Worm (Caenorhabditis elegans) whole organism, L4 larva: ENCODE measurements around the gene ncam-1.

Experiments used
- D1046.2 ChIP-seq: fragments of 200-800 bp; sonication (Bioruptor generic); IDR thresholded peaks from 2 replicates; pipeline ENCODE4 v1.3.6; 2022; ENCODE audit warnings: missing genetic modification characterization, missing compliant biosample characterization
- F10B5.3 ChIP-seq: sonication (generic microtip); optimal IDR thresholded peaks from 2 replicates; lab custom pipeline; 2016; ENCODE audit warnings: mild to moderate bottlenecking, missing genetic modification characterization, missing compliant biosample characterization
- F44E2.7 ChIP-seq: fragments of 200-800 bp; sonication (Bioruptor generic); IDR thresholded peaks from 2 replicates; pipeline ENCODE4 v2.1.2; 2022; ENCODE audit warnings: missing genetic modification characterization, missing compliant biosample characterization
- R02D3.7 ChIP-seq: fragments of 150-350 bp; sonication (generic microtip); optimal IDR thresholded peaks from 3 replicates; lab custom pipeline; 2014; ENCODE audit warnings: missing biosample characterization, missing genetic modification characterization
- T26A8.4 ChIP-seq: fragments of 200-800 bp; sonication (Bioruptor generic); IDR thresholded peaks from 2 replicates; pipeline ENCODE4 v1.3.6; 2022; ENCODE audit warnings: missing genetic modification characterization, missing compliant biosample characterization
- ZK337.2 ChIP-seq: fragments of 200-800 bp; sonication (Bioruptor generic); IDR thresholded peaks from 2 replicates; pipeline ENCODE4 v1.3.6; 2022; ENCODE audit warnings: missing genetic modification reagents, missing genetic modification characterization, missing compliant biosample characterization
- ama-1 ChIP-seq: fragments of 150-350 bp; optimal IDR thresholded peaks from 2 replicates; lab custom pipeline; 2014; ENCODE audit warnings: inconsistent platforms, mixed read lengths
- attf-4 ChIP-seq: sonication (generic microtip); optimal IDR thresholded peaks from 3 replicates; lab custom pipeline; 2017; ENCODE audit warnings: missing biosample characterization, missing genetic modification characterization
- ceh-20 ChIP-seq: fragments of 200-800 bp; sonication (Bioruptor generic); IDR thresholded peaks from 2 replicates; pipeline ENCODE4 v1.3.6; 2022; ENCODE audit warnings: missing genetic modification reagents, missing genetic modification characterization, missing compliant biosample characterization
- ceh-32 ChIP-seq: sonication (generic microtip); optimal IDR thresholded peaks from 2 replicates; lab custom pipeline; 2016; ENCODE audit warnings: mild to moderate bottlenecking, missing genetic modification characterization, missing compliant biosample characterization; ENCODE audit not compliant: poor library complexity
- ctbp-1 ChIP-seq: fragments of 200-800 bp; sonication (Bioruptor generic); IDR thresholded peaks from 2 replicates; pipeline ENCODE4 v1.3.6; 2022; ENCODE audit warnings: missing genetic modification reagents, missing genetic modification characterization, missing compliant biosample characterization
- daf-19 ChIP-seq: fragments of 200-800 bp; sonication (Bioruptor generic); conservative IDR thresholded peaks from 2 replicates; pipeline ENCODE4 v1.3.6; 2022; ENCODE audit warnings: missing genetic modification characterization, missing compliant biosample characterization
- dmd-6 ChIP-seq: fragments of 200-800 bp; sonication (Bioruptor generic); IDR thresholded peaks from 2 replicates; pipeline ENCODE4 v1.3.6; 2022; ENCODE audit warnings: missing genetic modification reagents, missing genetic modification characterization, missing compliant biosample characterization
- dmd-9 ChIP-seq: fragments of 200-800 bp; sonication (Bioruptor generic); IDR thresholded peaks from 2 replicates; pipeline ENCODE4 v1.3.6; 2022; ENCODE audit warnings: missing genetic modification reagents, missing genetic modification characterization, missing compliant biosample characterization
- duxl-1 ChIP-seq: sonication (generic microtip); optimal IDR thresholded peaks from 2 replicates; lab custom pipeline; 2016; ENCODE audit warnings: mild to moderate bottlenecking, missing genetic modification characterization, moderate library complexity, missing compliant biosample characterization; ENCODE audit not compliant: poor library complexity
- egl-43 ChIP-seq: fragments of 200-800 bp; sonication (Bioruptor generic); IDR thresholded peaks from 2 replicates; pipeline ENCODE4 v1.3.6; 2022; ENCODE audit warnings: missing genetic modification reagents, missing genetic modification characterization, missing compliant biosample characterization
- fos-1 ChIP-seq: fragments of 150-350 bp; optimal IDR thresholded peaks from 2 replicates; lab custom pipeline; 2014; ENCODE audit warnings: missing biosample characterization, missing genetic modification characterization
- hlh-11 ChIP-seq: fragments of 200-800 bp; sonication (Bioruptor generic); optimal IDR thresholded peaks from 2 replicates; lab custom pipeline; 2018; ENCODE audit warnings: mild to moderate bottlenecking, missing genetic modification characterization, missing compliant biosample characterization
- hmg-1.1 ChIP-seq: fragments of 200-800 bp; sonication (Bioruptor generic); IDR thresholded peaks from 2 replicates; pipeline ENCODE4 v1.3.6; 2022; ENCODE audit warnings: missing genetic modification reagents, missing genetic modification characterization, missing compliant biosample characterization
- lin-1 ChIP-seq: fragments of 200-800 bp; sonication (Bioruptor generic); IDR thresholded peaks from 2 replicates; pipeline ENCODE4 v1.3.6; 2022; ENCODE audit warnings: missing genetic modification reagents, missing genetic modification characterization, missing compliant biosample characterization
- lin-13 ChIP-seq: fragments of 150-350 bp; optimal IDR thresholded peaks from 2 replicates; lab custom pipeline; 2014; ENCODE audit warnings: missing biosample characterization, missing genetic modification reagents, missing genetic modification characterization
- lin-29 ChIP-seq: fragments of 200-800 bp; sonication (Bioruptor generic); IDR thresholded peaks from 2 replicates; pipeline ENCODE4 v1.3.6; 2022; ENCODE audit warnings: missing genetic modification reagents, missing genetic modification characterization, missing compliant biosample characterization
- lir-3 ChIP-seq: sonication (generic microtip); optimal IDR thresholded peaks from 2 replicates; lab custom pipeline; 2016; ENCODE audit warnings: mild to moderate bottlenecking, missing genetic modification characterization, missing compliant biosample characterization
- madf-9 ChIP-seq: fragments of 200-800 bp; sonication (Bioruptor generic); conservative IDR thresholded peaks from 2 replicates; pipeline ENCODE4 v1.3.6; 2022; ENCODE audit warnings: missing genetic modification reagents, missing genetic modification characterization, missing compliant biosample characterization
- mdl-1 ChIP-seq, 2 experiments: fragments of 150-350 bp in 1 of 2; sonication (generic microtip) in 1 of 2; optimal IDR thresholded peaks; 2 replicates each; lab custom pipeline; 2014 to 2017; ENCODE audit warnings: missing biosample characterization in 2 of 2, missing genetic modification characterization in 2 of 2
- mdt-29 ChIP-seq: fragments of 200-800 bp; sonication (Bioruptor generic); IDR thresholded peaks from 2 replicates; pipeline ENCODE4 v1.3.6; 2022; ENCODE audit warnings: missing genetic modification reagents, missing genetic modification characterization, missing compliant biosample characterization
- mep-1 ChIP-seq: fragments of 150-350 bp; sonication (generic microtip); optimal IDR thresholded peaks from 3 replicates; lab custom pipeline; 2014; ENCODE audit warnings: missing biosample characterization, missing genetic modification characterization
- mes-2 ChIP-seq: sonication (generic microtip); optimal IDR thresholded peaks from 2 replicates; lab custom pipeline; 2016; ENCODE audit warnings: missing genotype, mild to moderate bottlenecking, missing genetic modification characterization, missing compliant biosample characterization; ENCODE audit not compliant: poor library complexity, severe bottlenecking
- mxl-2 ChIP-seq: fragments of 200-800 bp; sonication (Bioruptor generic); conservative IDR thresholded peaks from 2 replicates; pipeline ENCODE4 v1.3.6; 2022; ENCODE audit warnings: missing genetic modification reagents, missing genetic modification characterization, missing compliant biosample characterization
- nhr-102 ChIP-seq: sonication (generic microtip); optimal IDR thresholded peaks from 2 replicates; lab custom pipeline; 2016; ENCODE audit warnings: mild to moderate bottlenecking, missing genetic modification characterization, moderate library complexity, missing compliant biosample characterization
- nhr-11 ChIP-seq: fragments of 150-350 bp; optimal IDR thresholded peaks from 2 replicates; lab custom pipeline; 2014; ENCODE audit warnings: missing biosample characterization, missing genetic modification characterization
- nhr-25 ChIP-seq: sonication (generic microtip); optimal IDR thresholded peaks from 2 replicates; lab custom pipeline; 2017; ENCODE audit warnings: missing genetic modification characterization, mild to moderate bottlenecking, missing compliant biosample characterization, antibody characterized with exemption, moderate library complexity, borderline replicate concordance; ENCODE audit not compliant: insufficient read depth
- nhr-28 ChIP-seq: fragments of 150-350 bp; optimal IDR thresholded peaks from 2 replicates; lab custom pipeline; 2014; ENCODE audit warnings: missing biosample characterization, missing genetic modification characterization
- nhr-41 ChIP-seq: fragments of 200-800 bp; sonication (Bioruptor generic); IDR thresholded peaks from 2 replicates; pipeline ENCODE4 v1.3.6; 2022; ENCODE audit warnings: missing genetic modification reagents, missing genetic modification characterization, missing compliant biosample characterization
- nhr-48 ChIP-seq: sonication (generic microtip); optimal IDR thresholded peaks from 2 replicates; lab custom pipeline; 2016; ENCODE audit warnings: mild to moderate bottlenecking, missing genetic modification characterization, missing compliant biosample characterization
- nhr-76 ChIP-seq: fragments of 150-350 bp; optimal IDR thresholded peaks from 2 replicates; lab custom pipeline; 2014; ENCODE audit warnings: missing biosample characterization, missing genetic modification characterization
- nhr-77 ChIP-seq: fragments of 150-350 bp; optimal IDR thresholded peaks from 2 replicates; lab custom pipeline; 2014; ENCODE audit warnings: missing biosample characterization, missing genetic modification characterization
- pha-4 ChIP-seq, 2 experiments: fragments of 150-350 bp in 1 of 2; fragments of 200-800 bp in 1 of 2; sonication (Bioruptor generic) in 1 of 2; IDR thresholded peaks in 1 of 2; optimal IDR thresholded peaks in 1 of 2; 2 replicates each; pipeline versions ENCODE4 v1.3.6 to Lab custom; 2014 to 2022; ENCODE audit warnings: missing genetic modification characterization in 2 of 2, missing genetic modification reagents in 2 of 2, missing biosample characterization in 1 of 2, missing compliant biosample characterization in 1 of 2
- php-3 ChIP-seq: fragments of 200-800 bp; sonication (Bioruptor generic); IDR thresholded peaks from 2 replicates; pipeline ENCODE4 v1.3.6; 2022; ENCODE audit warnings: missing genetic modification reagents, missing genetic modification characterization, missing compliant biosample characterization
- snpc-1.2 ChIP-seq: fragments of 200-800 bp; sonication (Bioruptor generic); IDR thresholded peaks from 2 replicates; pipeline ENCODE4 v1.3.6; 2022; ENCODE audit warnings: missing genetic modification reagents, missing genetic modification characterization, missing compliant biosample characterization
- spr-1 ChIP-seq: sonication (generic microtip); optimal IDR thresholded peaks from 2 replicates; lab custom pipeline; 2016; ENCODE audit warnings: mild to moderate bottlenecking, missing genetic modification characterization, missing compliant biosample characterization
- spr-3 ChIP-seq: fragments of 200-800 bp; sonication (Bioruptor generic); optimal IDR thresholded peaks from 2 replicates; lab custom pipeline; 2018; ENCODE audit warnings: mild to moderate bottlenecking, missing genetic modification characterization, missing compliant biosample characterization
- tra-1 ChIP-seq: fragments of 200-800 bp; sonication (Bioruptor generic); IDR thresholded peaks from 2 replicates; pipeline ENCODE4 v1.3.6; 2022; ENCODE audit warnings: missing genetic modification reagents, missing genetic modification characterization, missing compliant biosample characterization
- unc-39 ChIP-seq: sonication (generic microtip); optimal IDR thresholded peaks from 2 replicates; lab custom pipeline; 2017; ENCODE audit warnings: missing biosample characterization, missing genetic modification characterization
- unc-62 ChIP-seq, 3 experiments: fragments of 150-350 bp in 1 of 3; sonication (generic microtip); optimal IDR thresholded peaks in 2 of 3; peaks in 1 of 3; 1 replicate in 1 of 3; 2 replicates in 2 of 3; lab custom pipeline; 2014 to 2017; ENCODE audit warnings: missing biosample characterization in 3 of 3, missing genetic modification characterization in 3 of 3, missing genetic modification reagents in 3 of 3, missing genotype in 1 of 3
- vab-7 ChIP-seq: fragments of 200-800 bp; sonication (Bioruptor generic); IDR thresholded peaks from 2 replicates; pipeline ENCODE4 v1.3.6; 2022; ENCODE audit warnings: missing genetic modification reagents, missing genetic modification characterization, missing compliant biosample characterization
- zag-1 ChIP-seq: fragments of 150-350 bp; optimal IDR thresholded peaks from 2 replicates; lab custom pipeline; 2014; ENCODE audit warnings: missing biosample characterization, missing genetic modification characterization

The ncam-1 gene

DNA sequence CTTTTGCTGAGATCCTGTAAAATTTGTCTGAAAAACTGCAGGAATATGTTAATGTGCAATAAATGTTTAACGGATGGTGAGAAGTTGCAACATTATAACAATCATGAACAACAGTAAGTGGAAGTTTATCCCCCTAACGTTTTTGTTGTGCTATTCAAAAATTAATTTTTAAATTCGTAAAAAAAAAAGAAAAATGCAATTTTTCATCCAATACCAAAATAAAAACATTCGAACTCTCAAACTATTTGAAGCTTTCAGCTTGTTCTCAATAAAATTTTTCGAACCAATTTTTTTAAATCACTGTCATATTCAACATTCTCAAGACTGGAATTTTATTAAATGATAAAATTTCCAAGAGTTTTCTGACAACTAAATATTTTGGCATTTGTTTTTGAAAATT is at the start of gene ncam-1:
TSS of gene ncam-1 (plus strand) at position 301 of the 400 bp plus-strand sequence.
- TF ChIP-seq T26A8.4 (GFP tag; lab: Robert Waterston, UW): no peak
- no peak for TF ChIP-seq R02D3.7 (tag; lab: Kevin White, UChicago)

DNA sequence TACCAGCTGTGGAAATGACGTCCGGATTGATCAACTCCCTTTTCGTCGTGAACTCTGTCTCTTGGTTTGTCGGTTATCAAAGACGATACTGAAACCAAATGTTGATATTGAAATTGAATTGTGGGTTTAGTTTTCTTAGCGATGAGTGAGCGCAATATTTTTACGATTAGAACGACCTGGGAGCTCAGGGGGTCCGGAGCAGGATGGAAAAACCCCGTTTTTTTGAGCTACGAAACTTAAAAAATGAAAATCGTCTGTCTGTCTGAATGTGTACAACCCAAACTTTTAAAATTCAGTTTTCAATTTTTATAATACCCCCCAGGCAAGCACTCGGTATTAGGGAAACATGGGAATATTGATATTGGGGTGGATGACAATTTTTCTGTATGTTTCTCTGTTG is 48.9 kb upstream of the ncam-1 start:
- TF ChIP-seq ctbp-1 (no peak), nhr-25 (tag; lab: Kevin White, UChicago) (no peak), nhr-77 (peak; percentile 12), hlh-11 (tag; lab: Kevin White, UChicago) (peak; percentile 26), D1046.2 (GFP tag; lab: Robert Waterston, UW) (no peak), vab-7 (GFP tag; lab: Robert Waterston, UW) (0 out of 2 replicates have a peak, but pooled peaks have one; percentile 22), spr-1 (no peak), zag-1 (no peak), unc-62 (GFP tag; optimal IDR thresholded peaks at IDR 0.05 in 1 of 2; lab: Kevin White, UChicago) (peak in 1 of 2 experiments; percentile 52), unc-62 (tag; optimal IDR thresholded peaks at IDR 0.05; lab: Kevin White, UChicago) (no peak), nhr-48 (tag; lab: Kevin White, UChicago) (peak; percentile 3), lin-29 (GFP tag; lab: Robert Waterston, UW) (no peak), madf-9 (GFP tag; lab: Robert Waterston, UW) (no peak), ceh-20 (no peak), egl-43 (GFP tag; lab: Robert Waterston, UW) (0 out of 2 replicates have a peak, but pooled peaks have one; percentile 8), ZK337.2 (no peak), fos-1 (no peak), mep-1 (peak; percentile 14), mdl-1 (tag; optimal IDR thresholded peaks at IDR 0.05; lab: Kevin White, UChicago) (no peak)

DNA sequence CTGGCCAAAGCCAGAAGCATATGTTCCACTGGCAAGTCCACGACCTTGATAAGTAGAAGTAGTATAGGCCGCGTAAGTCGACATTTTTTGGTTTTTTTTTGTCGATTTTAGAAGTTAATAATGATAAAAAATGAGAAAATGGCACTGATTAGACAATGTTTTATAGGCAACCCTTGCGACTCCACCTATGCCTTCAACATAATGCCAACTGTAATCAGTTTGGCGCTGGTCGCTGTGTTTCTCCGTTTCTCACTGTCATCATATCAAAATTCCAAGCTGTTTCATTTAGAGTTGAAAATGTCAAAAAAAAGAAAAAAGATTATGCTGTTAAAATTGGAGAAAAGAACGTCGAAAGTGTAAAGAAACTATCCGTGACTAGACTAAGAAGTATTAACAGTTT is 46.1 kb upstream of the ncam-1 start:
- TF ChIP-seq tra-1 (GFP tag; lab: Robert Waterston, UW): no peak
- TF ChIP-seq hmg-1.1 (GFP tag; lab: Robert Waterston, UW): no peak
- TF ChIP-seq lin-1 (GFP tag; lab: Robert Waterston, UW): no peak
- TF ChIP-seq php-3: peak; percentile 46; the same call in 1 of the 2 replicates
- no peak for TF ChIP-seq mdt-29 (GFP tag; lab: Robert Waterston, UW)
- TF ChIP-seq nhr-102: no peak
- no peak for TF ChIP-seq F44E2.7 (GFP tag; lab: Robert Waterston, UW)
- no peak for TF ChIP-seq daf-19 (GFP tag; lab: Robert Waterston, UW)
- no peak for TF ChIP-seq pha-4 (GFP tag; IDR thresholded peaks at IDR 0.05; lab: Robert Waterston, UW)
- no peak for TF ChIP-seq pha-4 (tag; optimal IDR thresholded peaks at IDR 0.05; lab: Kevin White, UChicago)
- no peak for TF ChIP-seq snpc-1.2 (GFP tag; lab: Robert Waterston, UW)
- TF ChIP-seq nhr-11 (tag; lab: Kevin White, UChicago): no peak
- no peak for TF ChIP-seq madf-9 (GFP tag; lab: Robert Waterston, UW)
- no peak for TF ChIP-seq nhr-25 (tag; lab: Kevin White, UChicago)
- no peak for TF ChIP-seq fos-1
- TF ChIP-seq F10B5.3 (tag; lab: Kevin White, UChicago): no peak
- TF ChIP-seq ceh-32 (tag; lab: Kevin White, UChicago): no peak
- TF ChIP-seq ama-1 (lab: Kevin White, UChicago): no peak
- no peak for TF ChIP-seq zag-1
- peak; percentile 71 for TF ChIP-seq hlh-11 (tag; lab: Kevin White, UChicago)
- no peak for TF ChIP-seq nhr-41
- TF ChIP-seq attf-4 (tag; lab: Kevin White, UChicago): no peak
- TF ChIP-seq duxl-1: no peak
- TF ChIP-seq nhr-28 (tag; lab: Kevin White, UChicago): peak; percentile 71
- TF ChIP-seq lin-29 (GFP tag; lab: Robert Waterston, UW): no peak
- no peak for TF ChIP-seq lir-3
- no peak for TF ChIP-seq dmd-9 (GFP tag; lab: Robert Waterston, UW)
- peak; percentile 23 for TF ChIP-seq mes-2 (tag; lab: Kevin White, UChicago)
- no peak for TF ChIP-seq nhr-76 (tag; lab: Kevin White, UChicago)
- no peak for TF ChIP-seq mxl-2 (GFP tag; lab: Robert Waterston, UW)
- TF ChIP-seq dmd-6 (GFP tag; lab: Robert Waterston, UW): peak; percentile 64
- TF ChIP-seq unc-39 (tag; lab: Kevin White, UChicago): no peak
- TF ChIP-seq spr-3 (GFP tag; lab: Kevin White, UChicago): no peak
- no peak for TF ChIP-seq lin-13
